Worm (Caenorhabditis elegans) whole organism, L3 larva: ENCODE data around the gene sec-24.1.

ENCODE experiments used
- aly-2 ChIP-seq: fragments of 150-350 bp; optimal IDR thresholded peaks from 2 replicates; lab custom pipeline; 2014; ENCODE audit warnings: missing biosample characterization, missing genetic modification characterization
- elt-3 ChIP-seq, 3 experiments: fragments of 150-350 bp in 1 of 3; sonication (generic microtip) in 2 of 3; optimal IDR thresholded peaks; 2 replicates in 2 of 3; 4 replicates in 1 of 3; lab custom pipeline; 2014 to 2017; ENCODE audit warnings: missing biosample characterization in 3 of 3, missing genetic modification characterization in 3 of 3
- lin-15B ChIP-seq: fragments of 150-350 bp; optimal IDR thresholded peaks from 2 replicates; lab custom pipeline; 2014; ENCODE audit warnings: missing biosample characterization, missing genetic modification characterization
- lin-39 ChIP-seq: fragments of 150-350 bp; optimal IDR thresholded peaks from 2 replicates; lab custom pipeline; 2018; ENCODE audit warnings: missing biosample characterization, missing genetic modification reagents, missing genetic modification characterization
- nfya-1 ChIP-seq: sonication (generic microtip); optimal IDR thresholded peaks from 2 replicates; lab custom pipeline; 2017; ENCODE audit warnings: missing genetic modification characterization, mild to moderate bottlenecking, missing compliant biosample characterization, antibody characterized with exemption, moderate library complexity; ENCODE audit not compliant: insufficient read depth
- nhr-12 ChIP-seq: fragments of 150-350 bp; optimal IDR thresholded peaks from 2 replicates; lab custom pipeline; 2014; ENCODE audit warnings: missing biosample characterization, missing genetic modification characterization
- nhr-25 ChIP-seq: sonication (generic microtip); optimal IDR thresholded peaks from 2 replicates; lab custom pipeline; 2017; ENCODE audit warnings: missing biosample characterization, missing genetic modification characterization
- nhr-76 ChIP-seq: fragments of 150-350 bp; sonication (generic microtip); optimal IDR thresholded peaks from 5 replicates; lab custom pipeline; 2014; ENCODE audit warnings: missing biosample characterization, missing genetic modification characterization
- pqm-1 ChIP-seq: fragments of 150-350 bp; optimal IDR thresholded peaks from 2 replicates; lab custom pipeline; 2017; ENCODE audit warnings: missing biosample characterization, missing genetic modification characterization, inconsistent platforms
- snpc-4 ChIP-seq: fragments of 150-350 bp; optimal IDR thresholded peaks from 2 replicates; lab custom pipeline; 2014; ENCODE audit warnings: missing biosample characterization, missing genetic modification characterization

DNA sequence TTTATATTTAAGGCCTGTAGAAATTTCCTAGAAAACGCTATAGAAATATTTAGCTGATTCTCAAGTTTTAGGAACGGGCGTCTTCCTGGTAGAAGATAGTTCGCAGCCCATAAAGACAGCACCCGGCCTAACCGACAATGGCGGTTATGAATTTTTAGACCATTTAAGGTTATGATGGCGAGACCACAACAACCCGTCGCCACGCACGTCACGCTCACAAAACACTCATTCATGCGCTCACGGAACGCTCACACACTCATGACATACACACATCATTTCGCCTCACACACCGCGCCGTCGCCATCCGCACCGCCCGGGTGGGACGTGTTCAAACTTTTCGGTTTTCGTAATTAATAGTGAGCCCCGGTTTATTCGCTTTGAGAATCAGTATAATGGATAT lies 42.3 kb downstream of the sec-24.1 start:
- TF ChIP-seq pqm-1 = no peak
- no peak for TF ChIP-seq nfya-1 (tag; lab: Kevin White, UChicago)
- no peak for TF ChIP-seq nhr-12 (tag; lab: Kevin White, UChicago)
- TF ChIP-seq lin-15B (tag; lab: Kevin White, UChicago) = peak; percentile 8
- no peak for TF ChIP-seq lin-39 (tag; lab: Kevin White, UChicago)
- TF ChIP-seq aly-2 = no peak
- no peak for TF ChIP-seq snpc-4 (tag; lab: Kevin White, UChicago)
- no peak for TF ChIP-seq elt-3 (tag; optimal IDR thresholded peaks at IDR 0.05; lab: Kevin White, UChicago)
- TF ChIP-seq nhr-76 (tag; lab: Kevin White, UChicago) = no peak
- no peak for TF ChIP-seq nhr-25 (tag; lab: Kevin White, UChicago)
